Worm (Caenorhabditis elegans) whole organism, early embryonic: ENCODE results near the gene srsx-19.

ENCODE experiments used
- B0310.2 ChIP-seq: sonication (generic microtip); optimal IDR thresholded peaks from 2 replicates; lab custom pipeline; 2016; ENCODE audit warnings: mild to moderate bottlenecking, missing genetic modification characterization, missing compliant biosample characterization
- F13C5.2 ChIP-seq: sonication (generic microtip); optimal IDR thresholded peaks from 2 replicates; lab custom pipeline; 2017; ENCODE audit warnings: mild to moderate bottlenecking, missing genetic modification characterization, inconsistent platforms, missing compliant biosample characterization
- aly-1 ChIP-seq: sonication (generic microtip); optimal IDR thresholded peaks from 2 replicates; lab custom pipeline; 2016; ENCODE audit warnings: missing genetic modification characterization, missing compliant biosample characterization
- ama-1 ChIP-seq: fragments of 150-350 bp; optimal IDR thresholded peaks from 2 replicates; lab custom pipeline; 2014
- ceh-13 ChIP-seq: fragments of 200-800 bp; sonication (Bioruptor generic); optimal IDR thresholded peaks from 2 replicates; lab custom pipeline; 2018; ENCODE audit warnings: mild to moderate bottlenecking, missing genetic modification characterization, missing compliant biosample characterization
- ceh-36 ChIP-seq: sonication (generic microtip); optimal IDR thresholded peaks from 2 replicates; lab custom pipeline; 2016; ENCODE audit warnings: missing genetic modification characterization, inconsistent platforms, missing compliant biosample characterization
- ets-7 ChIP-seq: sonication (generic microtip); optimal IDR thresholded peaks from 2 replicates; lab custom pipeline; 2016; ENCODE audit warnings: missing genotype, missing genetic modification characterization, missing compliant biosample characterization
- flt-1 ChIP-seq: fragments of 200-800 bp; sonication (Bioruptor generic); IDR thresholded peaks from 2 replicates; pipeline ENCODE4 v1.3.6; 2022; ENCODE audit warnings: missing genetic modification characterization, missing compliant biosample characterization
- hmbx-1 ChIP-seq: sonication (generic microtip); optimal IDR thresholded peaks from 2 replicates; lab custom pipeline; 2016; ENCODE audit warnings: mild to moderate bottlenecking, missing genetic modification characterization, missing compliant biosample characterization
- hmg-4 ChIP-seq: fragments of 200-800 bp; sonication (Bioruptor generic); optimal IDR thresholded peaks from 2 replicates; lab custom pipeline; 2018; ENCODE audit warnings: mild to moderate bottlenecking, missing genetic modification characterization, missing compliant biosample characterization
- hnd-1 ChIP-seq: sonication (generic microtip); optimal IDR thresholded peaks from 2 replicates; lab custom pipeline; 2016; ENCODE audit warnings: missing genetic modification characterization, missing compliant biosample characterization
- pes-1 ChIP-seq: fragments of 200-800 bp; sonication (Bioruptor generic); IDR thresholded peaks from 2 replicates; pipeline ENCODE4 v1.3.6; 2022; ENCODE audit warnings: missing genetic modification reagents, missing genetic modification characterization, missing compliant biosample characterization
- scrt-1 ChIP-seq: fragments of 200-800 bp; sonication (Bioruptor generic); IDR thresholded peaks from 2 replicates; pipeline ENCODE4 v1.3.6; 2022; ENCODE audit warnings: missing genetic modification characterization, missing compliant biosample characterization
- sea-1 ChIP-seq: fragments of 200-800 bp; sonication (Bioruptor generic); conservative IDR thresholded peaks from 2 replicates; pipeline ENCODE4 v1.3.6; 2022; ENCODE audit warnings: missing genetic modification characterization, missing compliant biosample characterization
- tbx-11 ChIP-seq: fragments of 200-800 bp; sonication (Bioruptor generic); IDR thresholded peaks from 2 replicates; pipeline ENCODE4 v1.3.6; 2022; ENCODE audit warnings: missing genetic modification characterization, missing compliant biosample characterization
- tbx-37 ChIP-seq: fragments of 200-800 bp; sonication (Bioruptor generic); conservative IDR thresholded peaks from 2 replicates; pipeline ENCODE4 v1.3.6; 2022; ENCODE audit warnings: missing genetic modification reagents, missing genetic modification characterization, missing compliant biosample characterization
- tra-4 ChIP-seq: sonication (generic microtip); optimal IDR thresholded peaks from 2 replicates; lab custom pipeline; 2017; ENCODE audit warnings: missing genetic modification characterization, missing compliant biosample characterization

Gene srsx-19

DNA sequence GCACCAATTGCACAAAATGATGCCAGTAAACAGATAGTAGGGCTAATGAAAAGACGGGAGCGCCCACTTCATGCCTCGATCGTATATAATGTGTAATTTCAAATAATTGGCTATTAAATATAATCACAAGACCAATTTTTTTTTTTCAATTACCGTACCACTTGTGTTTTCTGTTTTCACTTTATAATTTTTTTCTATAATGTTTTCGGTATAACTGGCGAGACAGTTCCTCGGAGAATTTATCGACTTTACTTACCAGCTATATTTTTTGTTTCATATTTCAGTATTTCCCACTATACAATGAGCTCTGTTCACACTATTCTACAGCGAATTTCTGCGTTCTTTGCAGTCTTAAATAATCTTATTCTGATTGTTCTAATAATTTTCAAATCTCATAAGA is 28.7 kb downstream of the srsx-19 start, which contains the start of gene str-252:
TSS of gene str-252 (plus strand) at position 301 of the 400 bp plus-strand sequence.
- TF ChIP-seq tbx-11 (GFP tag; lab: Robert Waterston, UW) (no peak), scrt-1 (GFP tag; lab: Robert Waterston, UW) (no peak), B0310.2 (tag; lab: Kevin White, UChicago) (no peak), aly-1 (no peak), pes-1 (GFP tag; lab: Robert Waterston, UW) (no peak), ceh-36 (tag; lab: Kevin White, UChicago) (no peak), tra-4 (tag; lab: Kevin White, UChicago) (no peak), sea-1 (GFP tag; lab: Robert Waterston, UW) (no peak)

DNA sequence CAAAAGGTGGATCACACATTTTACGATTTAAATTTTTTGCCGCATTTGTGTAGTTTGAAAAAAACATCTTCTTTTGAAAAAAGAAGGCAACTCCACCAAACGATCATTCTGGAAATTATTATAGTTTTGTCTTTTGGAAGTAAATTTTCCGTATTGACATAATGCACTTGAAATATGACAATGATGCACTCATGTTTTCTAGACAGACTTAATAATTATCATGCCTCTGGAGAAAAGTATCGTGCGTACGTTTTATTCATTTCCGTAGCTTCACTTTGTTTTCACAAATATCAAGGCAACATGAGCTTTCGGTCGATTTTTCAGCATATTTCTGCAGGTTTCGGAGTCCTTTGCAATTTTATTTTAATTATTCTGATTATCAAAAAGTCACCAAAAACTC is 30.9 kb downstream of the srsx-19 start, which contains the start of gene str-250:
TSS of gene str-250 (plus strand) at position 301 of the 400 bp plus-strand sequence.
- TF ChIP-seq sea-1 (GFP tag; lab: Robert Waterston, UW) (no peak), hmg-4 (GFP tag; lab: Kevin White, UChicago) (no peak), B0310.2 (tag; lab: Kevin White, UChicago) (no peak), ceh-36 (tag; lab: Kevin White, UChicago) (no peak), aly-1 (no peak), hnd-1 (tag; lab: Kevin White, UChicago) (no peak), pes-1 (GFP tag; lab: Robert Waterston, UW) (no peak), tra-4 (tag; lab: Kevin White, UChicago) (no peak), ceh-13 (no peak), tbx-11 (GFP tag; lab: Robert Waterston, UW) (no peak), tbx-37 (GFP tag; lab: Robert Waterston, UW) (no peak), scrt-1 (GFP tag; lab: Robert Waterston, UW) (no peak), flt-1 (GFP tag; lab: Robert Waterston, UW) (no peak), F13C5.2 (tag; lab: Kevin White, UChicago) (no peak), ets-7 (tag; lab: Kevin White, UChicago) (no peak), hmbx-1 (tag; lab: Kevin White, UChicago) (no peak), ama-1 (lab: Kevin White, UChicago) (no peak)

DNA sequence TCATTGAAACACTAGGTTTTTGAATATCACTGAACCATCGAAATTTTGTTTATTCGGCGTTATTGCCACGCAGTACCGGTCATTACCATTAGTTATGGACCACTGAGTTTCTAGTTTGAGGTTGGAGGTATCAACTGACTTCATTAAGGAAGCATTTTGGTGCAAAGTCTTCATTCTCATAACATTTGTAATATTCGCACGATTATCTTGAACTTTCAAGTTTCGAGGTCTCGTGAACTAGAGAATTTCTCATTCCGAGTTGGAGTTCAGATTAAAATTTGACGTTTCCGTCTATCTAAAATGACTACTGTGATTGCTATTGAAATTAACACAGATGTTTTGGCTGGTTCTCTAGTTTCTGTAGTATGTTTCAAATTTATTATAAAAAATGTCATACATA is 33.3 kb downstream of the srsx-19 start, which contains the start of gene srx-42:
TSS of gene srx-42 (plus strand) at position 301 of the 400 bp plus-strand sequence.
- no peak for TF ChIP-seq aly-1
- TF ChIP-seq hnd-1 (tag; lab: Kevin White, UChicago) = no peak

DNA sequence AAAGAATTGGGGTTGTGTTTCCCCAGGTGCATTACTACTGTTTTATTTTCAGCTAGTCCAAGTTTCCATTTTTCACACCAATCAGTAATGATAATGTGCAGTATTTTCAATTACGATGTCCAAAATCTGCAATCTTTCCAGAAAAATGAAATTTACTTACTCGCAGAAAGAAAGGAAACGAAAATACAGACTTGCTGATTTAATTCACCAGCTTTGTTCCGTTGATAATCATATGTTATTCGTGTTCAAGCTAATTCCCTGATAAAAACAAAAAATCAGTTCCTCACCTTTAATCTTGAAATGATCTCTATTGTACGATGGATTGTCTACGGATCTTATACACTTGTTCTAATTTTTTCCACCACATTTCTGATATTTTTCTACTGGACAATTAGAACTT is 36.4 kb downstream of the srsx-19 start, which contains the start of gene srxa-11:
TSS of gene srxa-11 (plus strand) at position 301 of the 400 bp plus-strand sequence.
- no peak for TF ChIP-seq hmg-4 (GFP tag; lab: Kevin White, UChicago)
- no peak for TF ChIP-seq scrt-1 (GFP tag; lab: Robert Waterston, UW)
- no peak for TF ChIP-seq hmbx-1 (tag; lab: Kevin White, UChicago)
- TF ChIP-seq sea-1 (GFP tag; lab: Robert Waterston, UW) = no peak
- TF ChIP-seq tbx-37 (GFP tag; lab: Robert Waterston, UW) = no peak
- no peak for TF ChIP-seq tra-4 (tag; lab: Kevin White, UChicago)
- TF ChIP-seq hnd-1 (tag; lab: Kevin White, UChicago) = no peak
- no peak for TF ChIP-seq F13C5.2 (tag; lab: Kevin White, UChicago)
- TF ChIP-seq flt-1 (GFP tag; lab: Robert Waterston, UW) = no peak
- TF ChIP-seq pes-1 (GFP tag; lab: Robert Waterston, UW) = no peak
- TF ChIP-seq tbx-11 (GFP tag; lab: Robert Waterston, UW) = no peak
- no peak for TF ChIP-seq ama-1 (lab: Kevin White, UChicago)
- no peak for TF ChIP-seq ets-7 (tag; lab: Kevin White, UChicago)

DNA sequence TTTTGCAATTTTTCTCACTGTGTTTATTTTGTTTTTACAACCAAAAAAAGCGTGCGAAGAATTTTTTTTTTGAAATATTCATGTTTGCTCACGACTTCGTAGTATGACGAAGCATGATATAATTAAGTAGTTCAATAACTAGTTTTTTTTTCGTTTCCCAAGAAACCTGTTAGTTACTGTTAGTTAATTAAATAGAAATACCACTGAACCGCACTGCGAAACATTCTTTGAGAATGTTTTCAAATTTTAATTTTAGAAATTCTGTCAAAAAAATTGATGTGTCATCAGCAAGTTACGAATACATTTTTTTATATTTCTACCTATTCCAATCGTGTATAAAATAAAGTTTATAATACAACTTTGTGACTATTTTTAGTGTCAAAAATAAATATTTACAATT is 38.9 kb downstream of the srsx-19 start, which contains the start of gene srxa-12:
TSS of gene srxa-12 (plus strand) at position 301 of the 400 bp plus-strand sequence.
- TF ChIP-seq tbx-37 (GFP tag; lab: Robert Waterston, UW) (no peak), pes-1 (GFP tag; lab: Robert Waterston, UW) (no peak), F13C5.2 (tag; lab: Kevin White, UChicago) (no peak), hmbx-1 (tag; lab: Kevin White, UChicago) (no peak), ceh-36 (tag; lab: Kevin White, UChicago) (no peak), scrt-1 (GFP tag; lab: Robert Waterston, UW) (no peak), ama-1 (lab: Kevin White, UChicago) (no peak), tbx-11 (GFP tag; lab: Robert Waterston, UW) (no peak), ets-7 (tag; lab: Kevin White, UChicago) (no peak), aly-1 (no peak)

DNA sequence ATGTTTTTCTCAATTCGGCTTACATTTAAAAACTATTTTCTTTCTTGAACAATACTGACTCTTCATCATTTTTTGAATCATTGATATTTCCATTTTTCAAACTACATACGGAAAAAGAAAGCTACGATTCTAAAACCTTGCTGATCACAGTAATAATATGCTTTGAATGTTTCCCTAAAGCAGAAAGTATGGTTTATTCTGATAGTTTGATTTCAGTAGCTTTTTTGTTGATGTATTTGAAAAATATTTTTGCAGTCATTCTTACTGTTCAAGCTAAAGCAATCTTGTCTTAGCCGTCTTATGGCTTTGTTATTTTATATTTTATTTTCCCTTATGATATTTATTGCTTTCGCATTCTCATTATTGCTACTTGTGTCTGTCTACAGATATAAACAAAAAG is 42.0 kb downstream of the srsx-19 start, which contains the start of gene srxa-13:
TSS of gene srxa-13 (plus strand) at position 301 of the 400 bp plus-strand sequence.
- TF ChIP-seq hmbx-1 (tag; lab: Kevin White, UChicago) (no peak), ceh-36 (tag; lab: Kevin White, UChicago) (no peak), pes-1 (GFP tag; lab: Robert Waterston, UW) (no peak), ama-1 (lab: Kevin White, UChicago) (no peak), ets-7 (tag; lab: Kevin White, UChicago) (no peak), tbx-11 (GFP tag; lab: Robert Waterston, UW) (no peak), tra-4 (tag; lab: Kevin White, UChicago) (no peak), scrt-1 (GFP tag; lab: Robert Waterston, UW) (no peak), aly-1 (no peak), flt-1 (GFP tag; lab: Robert Waterston, UW) (no peak), sea-1 (GFP tag; lab: Robert Waterston, UW) (no peak), ceh-13 (no peak), tbx-37 (GFP tag; lab: Robert Waterston, UW) (no peak), hmg-4 (GFP tag; lab: Kevin White, UChicago) (no peak), F13C5.2 (tag; lab: Kevin White, UChicago) (no peak), hnd-1 (tag; lab: Kevin White, UChicago) (no peak), B0310.2 (tag; lab: Kevin White, UChicago) (no peak)

DNA sequence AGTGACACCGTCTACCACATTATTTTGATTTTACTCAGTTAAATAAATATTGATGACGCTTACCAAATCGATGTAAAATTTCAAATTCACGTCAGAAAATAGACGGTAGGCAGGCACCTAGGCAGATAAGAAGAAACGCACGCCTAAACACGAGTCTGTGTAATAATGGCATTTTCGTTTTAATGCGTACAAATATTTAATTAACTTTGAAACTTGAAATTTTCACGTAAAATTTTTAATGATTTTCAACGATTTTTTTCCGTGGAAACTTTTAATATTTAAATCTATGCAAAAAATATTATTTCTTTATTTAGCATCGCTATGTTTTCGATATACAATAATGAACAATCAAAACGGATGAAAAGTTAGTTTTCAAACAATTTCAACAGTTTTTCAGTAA is 43.8 kb downstream of the srsx-19 start, which contains the start of gene C06B3.16:
TSS of gene C06B3.16 (plus strand) at position 301 of the 400 bp plus-strand sequence.
- TF ChIP-seq hmbx-1 (tag; lab: Kevin White, UChicago) (no peak), aly-1 (no peak), tra-4 (tag; lab: Kevin White, UChicago) (no peak), F13C5.2 (tag; lab: Kevin White, UChicago) (no peak), hmg-4 (GFP tag; lab: Kevin White, UChicago) (no peak), ama-1 (lab: Kevin White, UChicago) (no peak), B0310.2 (tag; lab: Kevin White, UChicago) (no peak), pes-1 (GFP tag; lab: Robert Waterston, UW) (no peak), flt-1 (GFP tag; lab: Robert Waterston, UW) (no peak), tbx-37 (GFP tag; lab: Robert Waterston, UW) (no peak)
